Worm (Caenorhabditis elegans): ENCODE data around the gene F02A9.1.

DNA sequence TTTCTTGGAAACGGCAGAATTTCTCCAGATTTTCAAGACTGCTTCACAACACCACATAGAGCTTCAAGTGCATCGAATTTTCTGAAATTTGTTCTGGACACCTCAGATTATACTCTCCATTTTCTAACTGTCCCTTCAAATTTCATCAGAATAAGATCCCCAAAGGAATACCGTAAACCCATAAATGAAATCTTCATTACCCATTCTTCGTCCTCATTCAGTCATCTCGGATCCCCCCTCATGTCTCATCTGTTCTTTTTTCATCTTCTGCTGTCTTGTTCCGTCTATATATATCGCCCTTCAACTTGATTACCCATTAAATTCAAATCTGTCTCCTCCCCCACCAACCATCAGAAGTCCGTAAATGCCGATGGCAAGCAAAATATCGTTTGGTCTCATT is 36.5 kb upstream of the F02A9.1 start:
- TF ChIP-seq ZK546.5 (tag; optimal IDR thresholded peaks at IDR 0.05), result no peak
- no peak for TF ChIP-seq mxl-3 (GFP tag; optimal IDR thresholded peaks at IDR 0.05)
- no peak for TF ChIP-seq saeg-2 (GFP tag; IDR thresholded peaks at IDR 0.05)
- TF ChIP-seq nhr-237 (tag; optimal IDR thresholded peaks at IDR 0.05), result no peak
- no peak for TF ChIP-seq ztf-7 (tag; optimal IDR thresholded peaks at IDR 0.05)
- TF ChIP-seq nhr-11 (tag; optimal IDR thresholded peaks at IDR 0.05), result no peak
- TF ChIP-seq mdl-1 (tag; optimal IDR thresholded peaks at IDR 0.05), result no peak
- no peak for TF ChIP-seq ces-1 (GFP tag; optimal IDR thresholded peaks at IDR 0.05)
- no peak for TF ChIP-seq R02D3.7 (tag; optimal IDR thresholded peaks at IDR 0.05)
